Worm (Caenorhabditis elegans) whole organism, late embryonic: ENCODE data around the gene C06B8.7.

Experiments used
- K02D7.2 ChIP-seq: sonication (generic microtip); optimal IDR thresholded peaks from 2 replicates; lab custom pipeline; 2017; ENCODE audit warnings: mild to moderate bottlenecking, missing genetic modification characterization, missing compliant biosample characterization
- ama-1 ChIP-seq: fragments of 150-350 bp; optimal IDR thresholded peaks from 2 replicates; lab custom pipeline; 2014
- ceh-2 ChIP-seq: sonication (generic microtip); optimal IDR thresholded peaks from 2 replicates; lab custom pipeline; 2016; ENCODE audit warnings: missing genotype, missing genetic modification characterization, missing compliant biosample characterization
- ceh-24 ChIP-seq: sonication (generic microtip); optimal IDR thresholded peaks from 2 replicates; lab custom pipeline; 2016; ENCODE audit warnings: mild to moderate bottlenecking, missing genetic modification characterization, missing compliant biosample characterization
- ceh-34 ChIP-seq: sonication (generic microtip); optimal IDR thresholded peaks from 2 replicates; lab custom pipeline; 2016; ENCODE audit warnings: mild to moderate bottlenecking, missing genetic modification characterization, missing compliant biosample characterization
- ceh-6 ChIP-seq: fragments of 200-800 bp; sonication (Bioruptor generic); optimal IDR thresholded peaks from 2 replicates; lab custom pipeline; 2018; ENCODE audit warnings: mild to moderate bottlenecking, missing genetic modification characterization, missing compliant biosample characterization
- che-1 ChIP-seq: sonication (generic microtip); optimal IDR thresholded peaks from 2 replicates; lab custom pipeline; 2016; ENCODE audit warnings: mild to moderate bottlenecking, missing genetic modification characterization, missing compliant biosample characterization
- dve-1 ChIP-seq: sonication (generic microtip); optimal IDR thresholded peaks from 2 replicates; lab custom pipeline; 2017; ENCODE audit warnings: antibody characterized with exemption, mild to moderate bottlenecking, missing genetic modification characterization, missing compliant biosample characterization
- elt-4 ChIP-seq: sonication (generic microtip); optimal IDR thresholded peaks from 2 replicates; lab custom pipeline; 2016; ENCODE audit warnings: missing genetic modification characterization, missing compliant biosample characterization
- ets-4 ChIP-seq: sonication (generic microtip); optimal IDR thresholded peaks from 2 replicates; lab custom pipeline; 2016; ENCODE audit warnings: missing genetic modification characterization, missing compliant biosample characterization
- fkh-10 ChIP-seq: fragments of 150-350 bp; optimal IDR thresholded peaks from 2 replicates; lab custom pipeline; 2014; ENCODE audit warnings: missing biosample characterization, missing genetic modification reagents, missing genetic modification characterization
- fkh-6 ChIP-seq: sonication (generic microtip); optimal IDR thresholded peaks from 2 replicates; lab custom pipeline; 2016; ENCODE audit warnings: missing genetic modification characterization, missing compliant biosample characterization
- gmeb-2 ChIP-seq: sonication (generic microtip); optimal IDR thresholded peaks from 2 replicates; lab custom pipeline; 2016; ENCODE audit warnings: missing genetic modification characterization, inconsistent platforms, missing compliant biosample characterization
- hlh-13 ChIP-seq: fragments of 200-800 bp; sonication (Bioruptor generic); optimal IDR thresholded peaks from 2 replicates; lab custom pipeline; 2018; ENCODE audit warnings: mild to moderate bottlenecking, missing genetic modification characterization, missing compliant biosample characterization
- hlh-30 ChIP-seq: sonication (generic microtip); optimal IDR thresholded peaks from 2 replicates; lab custom pipeline; 2017; ENCODE audit warnings: antibody characterized with exemption, missing genetic modification characterization, missing compliant biosample characterization; ENCODE audit not compliant: insufficient read depth
- hlh-8 ChIP-seq: sonication (generic microtip); optimal IDR thresholded peaks from 2 replicates; lab custom pipeline; 2016; ENCODE audit warnings: missing genotype, missing genetic modification characterization, missing compliant biosample characterization
- lin-11 ChIP-seq: fragments of 200-800 bp; sonication (Bioruptor generic); optimal IDR thresholded peaks from 2 replicates; lab custom pipeline; 2018; ENCODE audit warnings: mild to moderate bottlenecking, missing genetic modification characterization, missing compliant biosample characterization
- madf-2 ChIP-seq: sonication (generic microtip); optimal IDR thresholded peaks from 2 replicates; lab custom pipeline; 2017; ENCODE audit warnings: missing genetic modification characterization, missing compliant biosample characterization
- mec-3 ChIP-seq: sonication (generic microtip); optimal IDR thresholded peaks from 2 replicates; lab custom pipeline; 2016; ENCODE audit warnings: borderline replicate concordance, missing genetic modification characterization, missing compliant biosample characterization
- nhr-11 ChIP-seq: fragments of 150-350 bp; optimal IDR thresholded peaks from 2 replicates; lab custom pipeline; 2014; ENCODE audit warnings: missing biosample characterization, missing genetic modification characterization
- pag-3 ChIP-seq: sonication (generic microtip); optimal IDR thresholded peaks from 2 replicates; lab custom pipeline; 2016; ENCODE audit warnings: missing compliant biosample characterization, missing genetic modification characterization, borderline replicate concordance
- pax-1 ChIP-seq: fragments of 150-350 bp; optimal IDR thresholded peaks from 2 replicates; lab custom pipeline; 2014; ENCODE audit warnings: missing biosample characterization, missing genetic modification characterization
- pha-2 ChIP-seq: sonication (generic microtip); optimal IDR thresholded peaks from 2 replicates; lab custom pipeline; 2017; ENCODE audit warnings: mild to moderate bottlenecking, missing genetic modification characterization, missing compliant biosample characterization
- ref-2 ChIP-seq: sonication (generic microtip); optimal IDR thresholded peaks from 2 replicates; lab custom pipeline; 2016; ENCODE audit warnings: missing genetic modification characterization, missing compliant biosample characterization
- sdc-2 ChIP-seq: sonication (generic microtip); optimal IDR thresholded peaks from 2 replicates; lab custom pipeline; 2016; ENCODE audit warnings: missing genotype, missing genetic modification characterization, missing compliant biosample characterization
- syd-9 ChIP-seq: sonication (generic microtip); optimal IDR thresholded peaks from 2 replicates; lab custom pipeline; 2016; ENCODE audit warnings: mild to moderate bottlenecking, missing genetic modification characterization, moderate library complexity, missing compliant biosample characterization
- tbx-2 ChIP-seq: sonication (generic microtip); optimal IDR thresholded peaks from 2 replicates; lab custom pipeline; 2016; ENCODE audit warnings: missing genetic modification characterization, missing compliant biosample characterization
- tbx-7 ChIP-seq: sonication (generic microtip); optimal IDR thresholded peaks from 2 replicates; lab custom pipeline; 2016; ENCODE audit warnings: missing genotype, missing genetic modification characterization, missing compliant biosample characterization
- ttx-3 ChIP-seq: sonication (generic microtip); optimal IDR thresholded peaks from 2 replicates; lab custom pipeline; 2016; ENCODE audit warnings: missing genetic modification reagents, missing genetic modification characterization, missing compliant biosample characterization
- unc-3 ChIP-seq, 2 experiments: fragments of 200-800 bp in 1 of 2; sonication (Bioruptor generic) in 1 of 2; sonication (generic microtip) in 1 of 2; conservative IDR thresholded peaks in 1 of 2; optimal IDR thresholded peaks in 1 of 2; 2 replicates each; pipeline versions ENCODE4 v1.3.6 to Lab custom; 2016 to 2022; ENCODE audit warnings: missing compliant biosample characterization in 2 of 2, missing genetic modification characterization in 2 of 2, missing genetic modification reagents in 1 of 2
- zip-5 ChIP-seq: sonication (generic microtip); optimal IDR thresholded peaks from 2 replicates; lab custom pipeline; 2016; ENCODE audit warnings: missing genetic modification characterization, missing compliant biosample characterization
- ztf-16 ChIP-seq: sonication (generic microtip); optimal IDR thresholded peaks from 2 replicates; lab custom pipeline; 2017; ENCODE audit warnings: missing genetic modification characterization, missing compliant biosample characterization

The C06B8.7 gene

ce11 chrV:15498434-15498833, at the start of gene C06B8.7:
Gene C06B8.7 (plus strand): TSS chrV:15498734.
- TF ChIP-seq che-1, result no peak
- TF ChIP-seq ref-2 (tag; lab: Kevin White, UChicago), result no peak
- TF ChIP-seq ceh-24 (tag; lab: Kevin White, UChicago), result no peak
- no peak for TF ChIP-seq pha-2 (tag; lab: Kevin White, UChicago)
- no peak for TF ChIP-seq gmeb-2
- no peak for TF ChIP-seq lin-11 (tag; lab: Kevin White, UChicago)
- TF ChIP-seq ttx-3 (tag; lab: Kevin White, UChicago), result no peak
- TF ChIP-seq, all 69 proteins: peak for 0

DNA sequence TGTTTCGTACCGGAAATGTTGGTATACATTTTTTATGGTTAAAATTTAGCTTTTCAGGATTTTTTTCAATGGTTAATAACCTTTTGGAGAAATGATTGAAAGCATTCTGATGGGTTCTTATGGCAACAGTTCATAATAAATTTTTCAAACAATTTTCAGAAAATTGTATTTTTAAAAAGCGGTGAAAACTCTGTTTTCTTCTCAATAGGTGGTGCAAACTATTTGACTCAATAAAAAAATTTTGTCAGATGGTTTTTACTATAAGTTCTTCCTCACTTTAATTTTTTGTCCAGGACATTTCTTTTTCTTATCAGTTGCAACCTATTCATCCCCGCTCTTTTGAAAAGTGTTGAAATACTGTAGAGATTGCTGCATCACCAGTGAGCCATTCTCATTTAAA, 49.7 kb upstream of the C06B8.7 start, which contains the start of gene T26H5.14:
Gene T26H5.14, plus strand, starts transcription at position 301 of the 400 bp plus-strand sequence.
- no peak for TF ChIP-seq hlh-13 (GFP tag; lab: Kevin White, UChicago)
- TF ChIP-seq sdc-2 (tag; lab: Kevin White, UChicago), result no peak
- no peak for TF ChIP-seq hlh-8 (tag; lab: Kevin White, UChicago)
- no peak for TF ChIP-seq tbx-7 (tag; lab: Kevin White, UChicago)
- no peak for TF ChIP-seq ztf-16 (tag; lab: Kevin White, UChicago)
- no peak for TF ChIP-seq pag-3 (tag; lab: Kevin White, UChicago)
- TF ChIP-seq nhr-11, result no peak
- no peak for TF ChIP-seq madf-2 (tag; lab: Kevin White, UChicago)
- TF ChIP-seq syd-9 (tag; lab: Kevin White, UChicago), result no peak
- no peak for TF ChIP-seq ceh-2 (tag; lab: Kevin White, UChicago)
- TF ChIP-seq dve-1 (tag; lab: Kevin White, UChicago), result no peak

- no peak for TF ChIP-seq dve-1 (tag; lab: Kevin White, UChicago)
- no peak for TF ChIP-seq pha-2 (tag; lab: Kevin White, UChicago)
- TF ChIP-seq fkh-6 (tag; lab: Kevin White, UChicago), result no peak
- no peak for TF ChIP-seq unc-3 (GFP tag; conservative IDR thresholded peaks at IDR 0.05; lab: Robert Waterston, UW)
- TF ChIP-seq unc-3 (tag; optimal IDR thresholded peaks at IDR 0.05; lab: Kevin White, UChicago), result no peak
Observed at ce11 chrV:15451421-15451820, 47.1 kb upstream of the C06B8.7 start, which contains the start of gene srw-33. Gene srw-33 (minus strand): TSS chrV:15451521.

ce11 chrV:15454322-15454721, 44.2 kb upstream of the C06B8.7 start:
- TF ChIP-seq mec-3 (tag; lab: Kevin White, UChicago) (no peak), pax-1 (tag; lab: Kevin White, UChicago) (no peak), ceh-6 (GFP tag; lab: Kevin White, UChicago) (no peak), ets-4 (tag; lab: Kevin White, UChicago) (no peak), K02D7.2 (tag; lab: Kevin White, UChicago) (no peak), elt-4 (tag; lab: Kevin White, UChicago) (no peak), hlh-30 (tag; lab: Kevin White, UChicago) (no peak), ttx-3 (tag; lab: Kevin White, UChicago) (no peak), ref-2 (tag; lab: Kevin White, UChicago) (no peak), fkh-6 (tag; lab: Kevin White, UChicago) (no peak), sdc-2 (tag; lab: Kevin White, UChicago) (no peak), hlh-8 (tag; lab: Kevin White, UChicago) (no peak), ama-1 (lab: Kevin White, UChicago) (no peak), fkh-10 (GFP tag; lab: Kevin White, UChicago) (no peak), zip-5 (tag; lab: Kevin White, UChicago) (no peak), che-1 (no peak), ceh-34 (tag; lab: Kevin White, UChicago) (no peak), tbx-2 (no peak)
- TF ChIP-seq, all 69 proteins: peak for 0

ce11 chrV:15459088-15459487, 39.4 kb upstream of the C06B8.7 start, which contains the start of gene str-71:
Gene str-71 (minus strand): TSS chrV:15459188.
- no peak for TF ChIP-seq tbx-7 (tag; lab: Kevin White, UChicago)
- TF ChIP-seq ama-1 (lab: Kevin White, UChicago), result no peak
- TF ChIP-seq sdc-2 (tag; lab: Kevin White, UChicago), result no peak
- TF ChIP-seq gmeb-2, result no peak
- no peak for TF ChIP-seq ztf-16 (tag; lab: Kevin White, UChicago)
- TF ChIP-seq ceh-6 (GFP tag; lab: Kevin White, UChicago), result no peak
